Worm (Caenorhabditis elegans) whole organism, L1 larva: Measurements from ENCODE around the gene mvk-1.

Experiments
- C04F5.9 ChIP-seq: sonication (generic microtip); optimal IDR thresholded peaks from 2 replicates; lab custom pipeline; 2016; ENCODE audit warnings: missing genetic modification characterization, missing compliant biosample characterization
- C34B4.2 ChIP-seq: sonication (generic microtip); optimal IDR thresholded peaks from 2 replicates; lab custom pipeline; 2017; ENCODE audit warnings: mild to moderate bottlenecking, missing genetic modification characterization, missing compliant biosample characterization
- F16B12.6 ChIP-seq: fragments of 150-350 bp; optimal IDR thresholded peaks from 2 replicates; lab custom pipeline; 2014; ENCODE audit warnings: missing biosample characterization, missing genetic modification characterization
- Y116A8C.19 ChIP-seq: sonication (generic microtip); optimal IDR thresholded peaks from 2 replicates; lab custom pipeline; 2016; ENCODE audit warnings: missing compliant biosample characterization, missing genetic modification characterization, borderline replicate concordance
- aha-1 ChIP-seq: fragments of 150-350 bp; optimal IDR thresholded peaks from 2 replicates; lab custom pipeline; 2014; ENCODE audit warnings: missing biosample characterization, missing genetic modification characterization
- ama-1 ChIP-seq: fragments of 150-350 bp; optimal IDR thresholded peaks from 2 replicates; lab custom pipeline; 2014
- ceh-82 ChIP-seq, 3 experiments: fragments of 150-350 bp in 1 of 3; sonication (generic microtip) in 2 of 3; optimal IDR thresholded peaks; 2 replicates each; lab custom pipeline; 2014 to 2017; ENCODE audit warnings: missing biosample characterization in 3 of 3, missing genetic modification characterization in 3 of 3
- ceh-90 ChIP-seq: sonication (generic microtip); optimal IDR thresholded peaks from 2 replicates; lab custom pipeline; 2016; ENCODE audit warnings: missing genetic modification characterization, missing compliant biosample characterization
- dpl-1 ChIP-seq, 3 experiments: fragments of 150-350 bp in 2 of 3; sonication (generic microtip) in 1 of 3; optimal IDR thresholded peaks; 2 replicates each; lab custom pipeline; 2014 to 2017; ENCODE audit warnings: missing biosample characterization in 3 of 3, missing genetic modification characterization in 3 of 3, missing genetic modification reagents in 3 of 3
- efl-1 ChIP-seq, 4 experiments: fragments of 150-350 bp; optimal IDR thresholded peaks in 3 of 4; peaks in 1 of 4; 1 replicate in 1 of 4; 2 replicates in 3 of 4; lab custom pipeline; 2014; ENCODE audit warnings: missing biosample characterization in 2 of 4, missing genetic modification characterization in 2 of 4, missing genetic modification reagents in 2 of 4
- efl-3 ChIP-seq: fragments of 200-800 bp; sonication (Bioruptor generic); optimal IDR thresholded peaks from 2 replicates; lab custom pipeline; 2018; ENCODE audit warnings: mild to moderate bottlenecking, missing genetic modification characterization, missing compliant biosample characterization
- egl-13 ChIP-seq: sonication (generic microtip); optimal IDR thresholded peaks from 2 replicates; lab custom pipeline; 2016; ENCODE audit warnings: missing genotype, missing genetic modification reagents, missing genetic modification characterization, missing compliant biosample characterization
- egl-27 ChIP-seq, 2 experiments: fragments of 150-350 bp in 1 of 2; sonication (generic microtip); optimal IDR thresholded peaks; 3 replicates each; lab custom pipeline; 2017 to 2018; ENCODE audit warnings: missing biosample characterization in 2 of 2, missing genetic modification characterization in 2 of 2, missing genetic modification reagents in 2 of 2
- elt-2 ChIP-seq: sonication (generic microtip); optimal IDR thresholded peaks from 2 replicates; lab custom pipeline; 2016; ENCODE audit warnings: missing genetic modification characterization, mild to moderate bottlenecking, inconsistent platforms, missing compliant biosample characterization, missing genetic modification reagents
- ets-5 ChIP-seq: fragments of 200-800 bp; sonication (Bioruptor generic); IDR thresholded peaks from 2 replicates; pipeline ENCODE4 v1.3.6; 2022; ENCODE audit warnings: missing genetic modification characterization, missing compliant biosample characterization
- fkh-10 ChIP-seq: sonication (generic microtip); optimal IDR thresholded peaks from 2 replicates; lab custom pipeline; 2017; ENCODE audit warnings: missing biosample characterization, missing genetic modification reagents, missing genetic modification characterization
- fkh-4 ChIP-seq: sonication (generic microtip); optimal IDR thresholded peaks from 2 replicates; lab custom pipeline; 2016; ENCODE audit warnings: missing compliant biosample characterization, missing genetic modification characterization, borderline replicate concordance
- hlh-4 ChIP-seq: sonication (generic microtip); optimal IDR thresholded peaks from 2 replicates; lab custom pipeline; 2016; ENCODE audit warnings: mild to moderate bottlenecking, missing genetic modification characterization, missing compliant biosample characterization
- hpl-2 ChIP-seq: fragments of 150-350 bp; optimal IDR thresholded peaks from 2 replicates; lab custom pipeline; 2014; ENCODE audit warnings: missing biosample characterization, missing genetic modification reagents, missing genetic modification characterization
- isw-1 ChIP-seq: fragments of 200-800 bp; sonication (Bioruptor generic); IDR thresholded peaks from 2 replicates; pipeline ENCODE4 v1.3.6; 2022; ENCODE audit warnings: missing genetic modification characterization, missing compliant biosample characterization
- jun-1 ChIP-seq: fragments of 150-350 bp; optimal IDR thresholded peaks from 2 replicates; lab custom pipeline; 2014; ENCODE audit warnings: missing biosample characterization, missing genetic modification reagents, missing genetic modification characterization
- lin-14 ChIP-seq: fragments of 200-800 bp; sonication (Bioruptor generic); optimal IDR thresholded peaks from 2 replicates; lab custom pipeline; 2018; ENCODE audit warnings: mild to moderate bottlenecking, missing genetic modification characterization, moderate library complexity, missing compliant biosample characterization
- lin-35 ChIP-seq, 2 experiments: fragments of 150-350 bp; optimal IDR thresholded peaks; 2 replicates each; lab custom pipeline; 2014; ENCODE audit warnings: missing biosample characterization in 2 of 2, missing genetic modification characterization in 2 of 2, missing genetic modification reagents in 2 of 2
- lsy-2 ChIP-seq, 2 experiments: fragments of 150-350 bp; optimal IDR thresholded peaks; 2 replicates each; lab custom pipeline; 2014; ENCODE audit warnings: missing biosample characterization in 2 of 2, missing genetic modification characterization in 2 of 2
- mab-9 ChIP-seq: fragments of 200-800 bp; sonication (Bioruptor generic); IDR thresholded peaks from 2 replicates; pipeline ENCODE4 v1.3.6; 2022; ENCODE audit warnings: missing genetic modification reagents, missing genetic modification characterization, missing compliant biosample characterization
- mdl-1 ChIP-seq, 2 experiments: fragments of 150-350 bp; optimal IDR thresholded peaks; 2 replicates each; lab custom pipeline; 2014 to 2017; ENCODE audit warnings: missing biosample characterization in 2 of 2, missing genetic modification characterization in 2 of 2, inconsistent platforms in 1 of 2
- mef-2 ChIP-seq: fragments of 150-350 bp; optimal IDR thresholded peaks from 2 replicates; lab custom pipeline; 2014; ENCODE audit warnings: missing biosample characterization, missing genetic modification characterization
- mep-1 ChIP-seq: fragments of 150-350 bp; optimal IDR thresholded peaks from 2 replicates; lab custom pipeline; 2014; ENCODE audit warnings: missing biosample characterization, missing genetic modification characterization
- nhr-11 ChIP-seq: fragments of 150-350 bp; optimal IDR thresholded peaks from 2 replicates; lab custom pipeline; 2014; ENCODE audit warnings: missing biosample characterization, missing genetic modification characterization
- nhr-20 ChIP-seq: sonication (generic microtip); optimal IDR thresholded peaks from 2 replicates; lab custom pipeline; 2016; ENCODE audit warnings: mild to moderate bottlenecking, missing genetic modification characterization, missing compliant biosample characterization
- nhr-237 ChIP-seq: fragments of 150-350 bp; optimal IDR thresholded peaks from 2 replicates; lab custom pipeline; 2014; ENCODE audit warnings: missing biosample characterization, missing genetic modification characterization
- nhr-47 ChIP-seq: sonication (generic microtip); optimal IDR thresholded peaks from 2 replicates; lab custom pipeline; 2016; ENCODE audit warnings: mild to moderate bottlenecking, missing genetic modification characterization, moderate library complexity, missing compliant biosample characterization
- nhr-71 ChIP-seq: sonication (generic microtip); optimal IDR thresholded peaks from 2 replicates; lab custom pipeline; 2016; ENCODE audit warnings: mild to moderate bottlenecking, missing genetic modification characterization, moderate library complexity, missing compliant biosample characterization
- nhr-85 ChIP-seq: sonication (generic microtip); peaks from one replicate; lab custom pipeline; 2016; ENCODE audit warnings: missing genetic modification characterization, inconsistent platforms, missing compliant biosample characterization
- nhr-90 ChIP-seq: sonication (generic microtip); optimal IDR thresholded peaks from 2 replicates; lab custom pipeline; 2016; ENCODE audit warnings: mild to moderate bottlenecking, missing genetic modification characterization, missing compliant biosample characterization; ENCODE audit not compliant: poor library complexity
- pag-3 ChIP-seq: sonication (generic microtip); optimal IDR thresholded peaks from 2 replicates; lab custom pipeline; 2017; ENCODE audit warnings: missing genetic modification characterization, mild to moderate bottlenecking, missing compliant biosample characterization, antibody characterized with exemption, borderline replicate concordance; ENCODE audit not compliant: insufficient read depth
- pax-3 ChIP-seq: fragments of 200-800 bp; sonication (Bioruptor generic); optimal IDR thresholded peaks from 2 replicates; lab custom pipeline; 2018; ENCODE audit warnings: mild to moderate bottlenecking, missing genetic modification characterization, moderate library complexity, missing compliant biosample characterization
- snpc-4 ChIP-seq: fragments of 150-350 bp; optimal IDR thresholded peaks from 2 replicates; lab custom pipeline; 2014; ENCODE audit warnings: missing biosample characterization, missing genetic modification characterization
- snu-23 ChIP-seq: sonication (generic microtip); optimal IDR thresholded peaks from 2 replicates; lab custom pipeline; 2016; ENCODE audit warnings: missing genetic modification characterization, missing compliant biosample characterization
- unc-30 ChIP-seq: sonication (generic microtip); optimal IDR thresholded peaks from 2 replicates; lab custom pipeline; 2017; ENCODE audit warnings: missing biosample characterization, missing genetic modification characterization
- unc-86 ChIP-seq: sonication (generic microtip); optimal IDR thresholded peaks from 2 replicates; lab custom pipeline; 2016; ENCODE audit warnings: missing genetic modification characterization, missing compliant biosample characterization
- xbp-1 ChIP-seq: sonication (generic microtip); optimal IDR thresholded peaks from 2 replicates; lab custom pipeline; 2016; ENCODE audit warnings: missing genetic modification characterization, missing compliant biosample characterization
- zag-1 ChIP-seq: fragments of 150-350 bp; optimal IDR thresholded peaks from 2 replicates; lab custom pipeline; 2014; ENCODE audit warnings: missing biosample characterization, missing genetic modification characterization
- ztf-11 ChIP-seq, 2 experiments: sonication (generic microtip); optimal IDR thresholded peaks; 2 replicates each; lab custom pipeline; 2016 to 2017; ENCODE audit warnings: missing genetic modification characterization in 2 of 2, missing biosample characterization in 1 of 2, missing compliant biosample characterization in 1 of 2
- ztf-4 ChIP-seq: fragments of 150-350 bp; optimal IDR thresholded peaks from 2 replicates; lab custom pipeline; 2014; ENCODE audit warnings: missing biosample characterization, missing genetic modification characterization

Gene mvk-1

ce11 chrIII:6136178-6136577 lies at the start of gene mvk-1:
Gene mvk-1 (minus strand): TSS chrIII:6136278.
- TF ChIP-seq hlh-4 (tag; lab: Kevin White, UChicago) (no peak), lsy-2 (tag; optimal IDR thresholded peaks at IDR 0.05; lab: Kevin White, UChicago) (peak in 1 of 2 experiments; percentile 12)

- TF ChIP-seq nhr-47 (tag; lab: Kevin White, UChicago) (no peak), ets-5 (GFP tag; lab: Robert Waterston, UW) (no peak), nhr-20 (tag; lab: Kevin White, UChicago) (no peak), zag-1 (tag; lab: Kevin White, UChicago) (no peak), pag-3 (tag; lab: Kevin White, UChicago) (no peak), mdl-1 (tag; optimal IDR thresholded peaks at IDR 0.05; lab: Kevin White, UChicago) (no peak), mef-2 (tag; lab: Kevin White, UChicago) (no peak), efl-3 (GFP tag; lab: Kevin White, UChicago) (no peak)
These were observed 47.0 kb upstream of the mvk-1 start, which contains the start of gene nas-28 for ce11 chrIII:6183118-6183517. Gene nas-28 (minus strand): TSS chrIII:6183218.

- TF ChIP-seq snpc-4 (tag; lab: Kevin White, UChicago) (no peak), Y116A8C.19 (tag; lab: Kevin White, UChicago) (no peak), ets-5 (GFP tag; lab: Robert Waterston, UW) (no peak), lsy-2 (tag; optimal IDR thresholded peaks at IDR 0.05; lab: Kevin White, UChicago) (no peak), fkh-10 (GFP tag; lab: Kevin White, UChicago) (no peak), nhr-237 (tag; lab: Kevin White, UChicago) (no peak), lin-14 (GFP tag; lab: Kevin White, UChicago) (peak; percentile 31), C34B4.2 (no peak), aha-1 (tag; lab: Kevin White, UChicago) (no peak), nhr-85 (tag; lab: Kevin White, UChicago) (peak; percentile 32), nhr-11 (tag; lab: Kevin White, UChicago) (no peak), mab-9 (no peak), C04F5.9 (tag; lab: Kevin White, UChicago) (no peak), nhr-90 (tag; lab: Kevin White, UChicago) (peak; percentile 1), mep-1 (tag; lab: Kevin White, UChicago) (no peak), lin-35 (GFP tag; optimal IDR thresholded peaks at IDR 0.05; lab: Kevin White, UChicago) (peak in 1 of 2 experiments; percentile 50), elt-2 (peak; percentile 96), nhr-71 (peak; percentile 37), fkh-4 (tag; lab: Kevin White, UChicago) (no peak), dpl-1 (GFP tag; optimal IDR thresholded peaks at IDR 0.05; lab: Kevin White, UChicago) (no peak), unc-86 (tag; lab: Kevin White, UChicago) (no peak), nhr-20 (tag; lab: Kevin White, UChicago) (peak; percentile 31), isw-1 (no peak), pax-3 (tag; lab: Kevin White, UChicago) (no peak)
- TF ChIP-seq, all 84 proteins: peak for 7
These were observed 44.2 kb upstream of the mvk-1 start for ce11 chrIII:6180294-6180693.

- peak in 1 of 2 experiments; percentile 5 for TF ChIP-seq lin-35 (GFP tag; optimal IDR thresholded peaks at IDR 0.05; lab: Kevin White, UChicago)
- no peak for TF ChIP-seq F16B12.6 (tag; lab: Kevin White, UChicago)
- TF ChIP-seq egl-27 (tag; optimal IDR thresholded peaks at IDR 0.05; lab: Kevin White, UChicago), result no peak
- TF ChIP-seq ztf-4, result no peak
- TF ChIP-seq ceh-82 (tag; optimal IDR thresholded peaks at IDR 0.05; lab: Kevin White, UChicago), result no peak
- no peak for TF ChIP-seq Y116A8C.19 (tag; lab: Kevin White, UChicago)
- TF ChIP-seq elt-2, result peak; percentile 95
- peak; percentile 44 for TF ChIP-seq nhr-20 (tag; lab: Kevin White, UChicago)
- TF ChIP-seq snu-23 (GFP tag; lab: Kevin White, UChicago), result no peak
- TF ChIP-seq mdl-1 (tag; optimal IDR thresholded peaks at IDR 0.05; lab: Kevin White, UChicago), result peak in 1 of 2 experiments; percentile 49
- TF ChIP-seq nhr-71, result peak; percentile 21
- no peak for TF ChIP-seq jun-1
- TF ChIP-seq ama-1 (lab: Kevin White, UChicago), result no peak
- TF ChIP-seq ceh-90, result no peak
- no peak for TF ChIP-seq unc-30 (tag; lab: Kevin White, UChicago)
- TF ChIP-seq xbp-1 (tag; lab: Kevin White, UChicago), result no peak
- no peak for TF ChIP-seq ztf-11 (tag; optimal IDR thresholded peaks at IDR 0.05; lab: Kevin White, UChicago)
- TF ChIP-seq egl-13 (tag; lab: Kevin White, UChicago), result no peak
- no peak for TF ChIP-seq hpl-2 (GFP tag; lab: Kevin White, UChicago)
- no peak for TF ChIP-seq efl-1 (optimal IDR thresholded peaks at IDR 0.05; lab: Kevin White, UChicago)
- TF ChIP-seq efl-1 (GFP tag; optimal IDR thresholded peaks at IDR 0.05 in 1 of 2; lab: Kevin White, UChicago), result peak in 1 of 2 experiments; percentile 76
- no peak for TF ChIP-seq lin-14 (GFP tag; lab: Kevin White, UChicago)
- TF ChIP-seq, all 84 proteins: peak for 6
These were observed 43.0 kb upstream of the mvk-1 start for ce11 chrIII:6179062-6179461.
